Fruit fly (Drosophila melanogaster) whole organism, embryonic: ENCODE measurements around the gene CG33124.

Source experiments
- ATbp ChIP-seq: fragments of 200-800 bp; sonication (Bioruptor generic); optimal IDR thresholded peaks from 2 replicates; lab custom pipeline; 2017; ENCODE audit warnings: missing biosample characterization, mild to moderate bottlenecking, missing genetic modification characterization, missing genetic modification reagents
- Antp ChIP-seq: fragments of 200-800 bp; sonication (Bioruptor generic); optimal IDR thresholded peaks from 3 replicates; lab custom pipeline; 2016; ENCODE audit warnings: missing biosample characterization, missing genetic modification characterization
- Atf3 ChIP-seq: fragments of 200-800 bp; sonication (Bioruptor generic); optimal IDR thresholded peaks from 3 replicates; lab custom pipeline; 2016; ENCODE audit warnings: missing biosample characterization, missing genetic modification characterization
- Awh ChIP-seq: fragments of 200-800 bp; sonication (Bioruptor generic); IDR thresholded peaks from 2 replicates; pipeline ENCODE4, ENCODE4 v1.3.6; 2022; ENCODE audit warnings: missing biosample characterization, missing genetic modification characterization
- CG10209 ChIP-seq: fragments of 200-800 bp; sonication (Bioruptor generic); optimal IDR thresholded peaks from 3 replicates; lab custom pipeline; 2017; ENCODE audit warnings: missing biosample characterization, mild to moderate bottlenecking, missing genetic modification characterization, missing genetic modification reagents
- CG10267 ChIP-seq: fragments of 200-800 bp; sonication (Bioruptor generic); optimal IDR thresholded peaks from 2 replicates; lab custom pipeline; 2018; ENCODE audit warnings: missing biosample characterization, mild to moderate bottlenecking, missing genetic modification characterization, moderate library complexity
- CG10366 ChIP-seq: fragments of 200-800 bp; sonication (Bioruptor generic); IDR thresholded peaks from 2 replicates; pipeline ENCODE4 v1.3.6; 2022; ENCODE audit warnings: missing biosample characterization, missing genetic modification characterization
- CG11504 ChIP-seq: fragments of 200-800 bp; sonication (Bioruptor generic); optimal IDR thresholded peaks from 3 replicates; lab custom pipeline; 2019; ENCODE audit warnings: missing biosample characterization, mild to moderate bottlenecking, missing genetic modification characterization, moderate library complexity
- CG12744 ChIP-seq: fragments of 200-800 bp; sonication (Bioruptor generic); optimal IDR thresholded peaks from 2 replicates; lab custom pipeline; 2016; ENCODE audit warnings: missing biosample characterization, missing genetic modification characterization
- CG13624 ChIP-seq: fragments of 200-800 bp; sonication (Bioruptor generic); optimal IDR thresholded peaks from 2 replicates; lab custom pipeline; 2016; ENCODE audit warnings: missing biosample characterization, missing genetic modification characterization
- CG17361 ChIP-seq: fragments of 200-800 bp; sonication (Bioruptor generic); IDR thresholded peaks from 3 replicates; pipeline ENCODE4 v1.3.6; 2022; ENCODE audit warnings: missing biosample characterization, missing genetic modification characterization
- CG1792 ChIP-seq: fragments of 200-800 bp; sonication (Bioruptor generic); optimal IDR thresholded peaks from 2 replicates; lab custom pipeline; 2016; ENCODE audit warnings: missing biosample characterization, missing genetic modification characterization
- CG18476 ChIP-seq: fragments of 200-800 bp; sonication (Bioruptor generic); optimal IDR thresholded peaks from 2 replicates; lab custom pipeline; 2016; ENCODE audit warnings: missing biosample characterization, mild to moderate bottlenecking, missing genetic modification characterization
- CG2120 ChIP-seq: fragments of 200-800 bp; sonication (Bioruptor generic); optimal IDR thresholded peaks from 3 replicates; lab custom pipeline; 2016; ENCODE audit warnings: missing biosample characterization, missing genetic modification characterization
- CG34224 ChIP-seq: fragments of 200-800 bp; sonication (Bioruptor generic); IDR thresholded peaks from 3 replicates; pipeline ENCODE4 v1.3.6; 2022; ENCODE audit warnings: missing biosample characterization, missing genetic modification characterization; ENCODE audit not compliant: partially characterized antibody
- CG6765 ChIP-seq: fragments of 200-800 bp; sonication (Bioruptor generic); optimal IDR thresholded peaks from 3 replicates; lab custom pipeline; 2017; ENCODE audit warnings: missing biosample characterization, mild to moderate bottlenecking, missing genetic modification characterization
- CG8765 ChIP-seq: fragments of 200-800 bp; sonication (Bioruptor generic); IDR thresholded peaks from 2 replicates; pipeline ENCODE4 v1.3.6; 2022; ENCODE audit warnings: missing biosample characterization, missing genetic modification characterization
- Camta ChIP-seq: fragments of 200-800 bp; sonication (Bioruptor generic); optimal IDR thresholded peaks from 2 replicates; lab custom pipeline; 2016; ENCODE audit warnings: missing biosample characterization, missing genetic modification characterization
- CkIIα-i1 ChIP-seq: fragments of 200-800 bp; sonication (Bioruptor generic); IDR thresholded peaks from 2 replicates; pipeline ENCODE4 v1.3.6; 2022; ENCODE audit warnings: missing biosample characterization, missing genetic modification characterization
- D19B ChIP-seq: fragments of 200-800 bp; sonication (Bioruptor generic); optimal IDR thresholded peaks from 2 replicates; lab custom pipeline; 2017; ENCODE audit warnings: missing biosample characterization, mild to moderate bottlenecking, missing genetic modification characterization
- E2f1 ChIP-seq: fragments of 200-800 bp; sonication (Bioruptor generic); IDR thresholded peaks from 2 replicates; pipeline ENCODE4 v1.3.6; 2022; ENCODE audit warnings: missing biosample characterization, missing genetic modification characterization
- Gug ChIP-seq: fragments of 200-800 bp; sonication (Bioruptor generic); IDR thresholded peaks from 4 replicates; pipeline ENCODE4 v1.3.6; 2022; ENCODE audit warnings: missing biosample characterization, missing genetic modification characterization
- H15 ChIP-seq: fragments of 200-800 bp; sonication (Bioruptor generic); IDR thresholded peaks from 3 replicates; pipeline ENCODE4 v1.3.6; 2022; ENCODE audit warnings: missing biosample characterization, missing genetic modification characterization
- HHEX ChIP-seq: fragments of 200-800 bp; sonication (Bioruptor generic); optimal IDR thresholded peaks from 3 replicates; lab custom pipeline; 2017; ENCODE audit warnings: missing biosample characterization, mild to moderate bottlenecking, missing genetic modification characterization, missing genetic modification reagents
- Hr78 ChIP-seq, 2 experiments: fragments of 200-800 bp in 1 of 2; fragments of >200 bp in 1 of 2; sonication (Bioruptor generic) in 1 of 2; optimal IDR thresholded peaks; 2 replicates each; lab custom pipeline; 2017 to 2019; ENCODE audit warnings: missing biosample characterization in 2 of 2, missing genetic modification characterization in 2 of 2, mild to moderate bottlenecking in 1 of 2, moderate library complexity in 1 of 2
- Mad ChIP-seq: fragments of 200-800 bp; sonication (Bioruptor generic); optimal IDR thresholded peaks from 2 replicates; lab custom pipeline; 2016; ENCODE audit warnings: missing biosample characterization, missing genetic modification characterization
- Sin3A ChIP-seq: fragments of >200 bp; optimal IDR thresholded peaks from 2 replicates; lab custom pipeline; 2018
- Sry-δ ChIP-seq: fragments of 200-800 bp; sonication (Bioruptor generic); optimal IDR thresholded peaks from 2 replicates; lab custom pipeline; 2016; ENCODE audit warnings: missing biosample characterization, missing genetic modification characterization
- Stat92E ChIP-seq, 3 experiments: fragments of >200 bp in 2 of 3; fragments of 200-800 bp in 1 of 3; sonication (Bioruptor generic) in 1 of 3; optimal IDR thresholded peaks; 2 replicates each; lab custom pipeline; 2017 to 2019; ENCODE audit warnings: missing biosample characterization in 3 of 3, missing genetic modification characterization in 3 of 3, mild to moderate bottlenecking in 1 of 3, moderate library complexity in 1 of 3
- Vsx1 ChIP-seq: fragments of 200-800 bp; sonication (Bioruptor generic); optimal IDR thresholded peaks from 2 replicates; lab custom pipeline; 2017; ENCODE audit warnings: missing biosample characterization, mild to moderate bottlenecking, missing genetic modification characterization, missing genetic modification reagents
- btn ChIP-seq: fragments of 200-800 bp; sonication (Bioruptor generic); optimal IDR thresholded peaks from 2 replicates; lab custom pipeline; 2016; ENCODE audit warnings: missing biosample characterization, missing genetic modification characterization
- caup ChIP-seq: fragments of 200-800 bp; sonication (Bioruptor generic); optimal IDR thresholded peaks from 3 replicates; lab custom pipeline; 2017; ENCODE audit warnings: missing biosample characterization, mild to moderate bottlenecking, missing genetic modification characterization, moderate library complexity; ENCODE audit not compliant: severe bottlenecking
- chm ChIP-seq: fragments of 200-800 bp; sonication (Bioruptor generic); IDR thresholded peaks from 2 replicates; pipeline ENCODE4 v1.3.6; 2022; ENCODE audit warnings: missing biosample characterization, missing genetic modification characterization
- da ChIP-seq: fragments of 200-800 bp; sonication (Bioruptor generic); optimal IDR thresholded peaks from 2 replicates; lab custom pipeline; 2016; ENCODE audit warnings: missing biosample characterization, missing genetic modification characterization
- dm ChIP-seq: fragments of 200-800 bp; sonication (Bioruptor generic); optimal IDR thresholded peaks from 3 replicates; lab custom pipeline; 2016; ENCODE audit warnings: missing biosample characterization, missing genetic modification characterization
- dmrt11E ChIP-seq: fragments of 200-800 bp; sonication (Bioruptor generic); optimal IDR thresholded peaks from 3 replicates; lab custom pipeline; 2018; ENCODE audit warnings: missing biosample characterization, mild to moderate bottlenecking, missing genetic modification characterization, moderate library complexity
- esg ChIP-seq: fragments of 200-800 bp; sonication (Bioruptor generic); conservative IDR thresholded peaks from 2 replicates; pipeline ENCODE4 v1.3.6; 2022; ENCODE audit warnings: missing biosample characterization, missing genetic modification characterization
- fd3F ChIP-seq: fragments of 200-800 bp; sonication (Bioruptor generic); optimal IDR thresholded peaks from 2 replicates; lab custom pipeline; 2018; ENCODE audit warnings: missing biosample characterization, mild to moderate bottlenecking, missing genetic modification characterization, moderate library complexity
- fd64A ChIP-seq: fragments of 200-800 bp; sonication (Bioruptor generic); optimal IDR thresholded peaks from 3 replicates; lab custom pipeline; 2018; ENCODE audit warnings: missing biosample characterization, mild to moderate bottlenecking, missing genetic modification characterization
- fu2 ChIP-seq: fragments of 200-800 bp; sonication (Bioruptor generic); optimal IDR thresholded peaks from 2 replicates; lab custom pipeline; 2016; ENCODE audit warnings: missing biosample characterization, missing genetic modification characterization
- gcm ChIP-seq: fragments of 200-800 bp; sonication (Bioruptor generic); optimal IDR thresholded peaks from 2 replicates; lab custom pipeline; 2019; ENCODE audit warnings: missing biosample characterization, mild to moderate bottlenecking, missing genetic modification characterization, moderate library complexity
- gcm2 ChIP-seq: fragments of 200-800 bp; sonication (Bioruptor generic); optimal IDR thresholded peaks from 2 replicates; lab custom pipeline; 2016; ENCODE audit warnings: missing biosample characterization, missing genetic modification characterization
- gsb ChIP-seq: fragments of 200-800 bp; sonication (Bioruptor generic); IDR thresholded peaks from 2 replicates; pipeline ENCODE4 v1.3.6; 2022; ENCODE audit warnings: missing biosample characterization, missing genetic modification characterization
- h ChIP-seq: fragments of >200 bp; optimal IDR thresholded peaks from 2 replicates; lab custom pipeline; 2017
- hb ChIP-seq: fragments of 200-800 bp; sonication (Bioruptor generic); IDR thresholded peaks from 3 replicates; pipeline ENCODE4 v1.3.6; 2022; ENCODE audit warnings: missing biosample characterization, missing genetic modification characterization; ENCODE audit not compliant: partially characterized antibody
- hkb ChIP-seq, 2 experiments: fragments of 200-800 bp in 1 of 2; fragments of >200 bp in 1 of 2; sonication (Bioruptor generic) in 1 of 2; IDR thresholded peaks in 1 of 2; optimal IDR thresholded peaks in 1 of 2; 2 replicates each; pipeline versions ENCODE4 v1.3.6 to Lab custom; 2017 to 2022; ENCODE audit warnings: missing biosample characterization in 1 of 2, missing genetic modification characterization in 1 of 2
- nerfin-2 ChIP-seq: fragments of 200-800 bp; sonication (Bioruptor generic); IDR thresholded peaks from 2 replicates; pipeline ENCODE4 v1.3.6; 2022; ENCODE audit warnings: missing biosample characterization, missing genetic modification characterization; ENCODE audit not compliant: partially characterized antibody
- phol ChIP-seq: fragments of 200-800 bp; sonication (Bioruptor generic); optimal IDR thresholded peaks from 3 replicates; lab custom pipeline; 2018; ENCODE audit warnings: missing biosample characterization, mild to moderate bottlenecking, missing genetic modification characterization, moderate library complexity
- usp ChIP-seq: fragments of >200 bp; optimal IDR thresholded peaks from 2 replicates; lab custom pipeline; 2017; ENCODE audit warnings: missing biosample characterization, missing genetic modification characterization
- z ChIP-seq: fragments of 200-800 bp; sonication (Bioruptor generic); IDR thresholded peaks from 3 replicates; pipeline ENCODE4 v1.3.6; 2022; ENCODE audit warnings: missing biosample characterization, missing genetic modification characterization

CG33124 gene

dm6 chr2L:2180120-2180539 is 28.8 kb downstream of the CG33124 start:
- no peak for TF ChIP-seq usp
- peak; percentile 90 for TF ChIP-seq CG10209 (GFP tag; lab: Kevin White, UChicago)
- TF ChIP-seq gcm (GFP tag; lab: Kevin White, UChicago) = peak; percentile 93
- TF ChIP-seq z (GFP tag; lab: Robert Waterston, UW) = peak; percentile 71; the same call in 2 of the 3 replicates
- TF ChIP-seq gcm2 (GFP tag; lab: Kevin White, UChicago) = peak; percentile 44
- peak; percentile 88 for TF ChIP-seq Awh (GFP tag; lab: Robert Waterston, UW)
- TF ChIP-seq dm (GFP tag; lab: Kevin White, UChicago) = peak; percentile 58
- TF ChIP-seq hb (GFP tag; lab: Robert Waterston, UW) = no peak
- peak; percentile 64 for TF ChIP-seq Atf3
- peak; percentile 82 for TF ChIP-seq E2f1
- peak; percentile 80 for TF ChIP-seq caup (GFP tag; lab: Kevin White, UChicago)
- TF ChIP-seq CG6765 (GFP tag; lab: Kevin White, UChicago) = peak; percentile 76
- TF ChIP-seq CG12744 (GFP tag; lab: Kevin White, UChicago) = peak; percentile 73
- TF ChIP-seq CG10267 (tag; lab: Kevin White, UChicago) = peak; percentile 89
- TF ChIP-seq CG8765 (GFP tag; lab: Robert Waterston, UW) = peak; percentile 77
- TF ChIP-seq CG11504 (tag; lab: Kevin White, UChicago) = peak; percentile 93
- TF ChIP-seq esg = peak; percentile 89
- peak in 1 of 2 experiments; percentile 97 for TF ChIP-seq Hr78 (GFP tag; optimal IDR thresholded peaks at IDR 0.05; lab: Kevin White, UChicago)
- TF ChIP-seq da (GFP tag; lab: Kevin White, UChicago) = peak; percentile 51
- peak; percentile 57 for TF ChIP-seq fd3F (GFP tag; lab: Kevin White, UChicago)
- TF ChIP-seq h (lab: Kevin White, UChicago) = no peak
- no peak for TF ChIP-seq hkb (optimal IDR thresholded peaks at IDR 0.05; lab: Kevin White, UChicago)
- TF ChIP-seq hkb (GFP tag; IDR thresholded peaks at IDR 0.05; lab: Robert Waterston, UW) = peak; percentile 95
- TF ChIP-seq D19B (GFP tag; lab: Kevin White, UChicago) = peak; percentile 21
- TF ChIP-seq chm = peak; percentile 92
- no peak for TF ChIP-seq nerfin-2 (GFP tag; lab: Robert Waterston, UW)
- peak; percentile 73 for TF ChIP-seq CG2120 (GFP tag; lab: Kevin White, UChicago)
- peak; percentile 62 for TF ChIP-seq CkIIα-i1 (GFP tag; lab: Robert Waterston, UW)
- TF ChIP-seq Camta (GFP tag; lab: Kevin White, UChicago) = peak; percentile 81
- peak; percentile 70 for TF ChIP-seq Gug
- peak; percentile 68 for TF ChIP-seq Antp (GFP tag; lab: Kevin White, UChicago)
- peak; percentile 81 for TF ChIP-seq CG17361 (GFP tag; lab: Robert Waterston, UW)
- TF ChIP-seq Vsx1 (GFP tag; lab: Kevin White, UChicago) = peak; percentile 80
- TF ChIP-seq Stat92E (GFP tag; optimal IDR thresholded peaks at IDR 0.05; lab: Kevin White, UChicago) = peak in 1 of 3 experiments; percentile 87
- peak; percentile 87 for TF ChIP-seq HHEX (GFP tag; lab: Kevin White, UChicago)
- peak; percentile 75 for TF ChIP-seq gsb (GFP tag; lab: Robert Waterston, UW)
- TF ChIP-seq ATbp (GFP tag; lab: Kevin White, UChicago) = peak; percentile 95
- TF ChIP-seq dmrt11E (tag; lab: Kevin White, UChicago) = peak; percentile 93
- peak; percentile 54 for TF ChIP-seq CG1792 (GFP tag; lab: Kevin White, UChicago)
- no peak for TF ChIP-seq Sin3A (lab: Kevin White, UChicago)
- no peak for TF ChIP-seq CG34224
- no peak for TF ChIP-seq fu2 (GFP tag; lab: Kevin White, UChicago)
- peak; percentile 94 for TF ChIP-seq phol (tag; lab: Kevin White, UChicago)
- peak; percentile 85 for TF ChIP-seq CG18476
- TF ChIP-seq CG13624 (GFP tag; lab: Kevin White, UChicago) = peak; percentile 60
- peak; percentile 88 for TF ChIP-seq H15 (GFP tag; lab: Robert Waterston, UW)
- peak; percentile 75 for TF ChIP-seq btn (GFP tag; lab: Kevin White, UChicago)
- peak; percentile 87 for TF ChIP-seq CG10366
- TF ChIP-seq Sry-δ = peak; percentile 35
- TF ChIP-seq fd64A = peak; percentile 82
- peak; percentile 84 for TF ChIP-seq Mad (GFP tag; lab: Kevin White, UChicago)
